Worm (Caenorhabditis elegans) whole organism, young adult: ENCODE measurements around the gene F13A2.4.
A peak's percentile ranks its signal among the peaks of the same experiment; 100 is the strongest.

ENCODE experiments used
- C06A6.2 ChIP-seq: fragments of 200-800 bp; sonication (Bioruptor generic); conservative IDR thresholded peaks from 2 replicates; pipeline ENCODE4 v1.3.6; 2022; ENCODE audit warnings: missing genetic modification characterization, missing compliant biosample characterization
- D2030.7 ChIP-seq: fragments of 200-800 bp; sonication (Bioruptor generic); IDR thresholded peaks from 2 replicates; pipeline ENCODE4 v1.3.6; 2022; ENCODE audit warnings: missing genetic modification reagents, missing genetic modification characterization, missing compliant biosample characterization
- F23B12.7 ChIP-seq: sonication (generic microtip); optimal IDR thresholded peaks from 2 replicates; lab custom pipeline; 2017; ENCODE audit warnings: missing genetic modification characterization, mild to moderate bottlenecking, missing compliant biosample characterization, antibody characterized with exemption, moderate library complexity; ENCODE audit not compliant: insufficient read depth
- F33H1.4 ChIP-seq: fragments of 200-800 bp; sonication (Bioruptor generic); IDR thresholded peaks from 2 replicates; pipeline ENCODE4 v1.3.6; 2022; ENCODE audit warnings: missing genetic modification reagents, missing genetic modification characterization, missing compliant biosample characterization
- F52B5.7 ChIP-seq: sonication (generic microtip); optimal IDR thresholded peaks from 2 replicates; lab custom pipeline; 2016; ENCODE audit warnings: mild to moderate bottlenecking, missing genetic modification characterization, missing compliant biosample characterization
- ZK185.1 ChIP-seq: sonication (generic microtip); optimal IDR thresholded peaks from 2 replicates; lab custom pipeline; 2016; ENCODE audit warnings: mild to moderate bottlenecking, missing genetic modification characterization, missing compliant biosample characterization; ENCODE audit not compliant: poor library complexity, severe bottlenecking
- akir-1 ChIP-seq: fragments of 200-800 bp; sonication (Bioruptor generic); optimal IDR thresholded peaks from 2 replicates; lab custom pipeline; 2018; ENCODE audit warnings: mild to moderate bottlenecking, missing genetic modification characterization, moderate library complexity, missing compliant biosample characterization
- athp-1 ChIP-seq: sonication (generic microtip); optimal IDR thresholded peaks from 2 replicates; lab custom pipeline; 2017; ENCODE audit warnings: mild to moderate bottlenecking, missing genetic modification characterization, missing compliant biosample characterization
- attf-3 ChIP-seq: fragments of 200-800 bp; sonication (Bioruptor generic); conservative IDR thresholded peaks from 2 replicates; pipeline ENCODE4 v1.3.6; 2022; ENCODE audit warnings: missing genetic modification reagents, missing genetic modification characterization, missing compliant biosample characterization
- cebp-1 ChIP-seq, 2 experiments: fragments of 200-800 bp in 1 of 2; sonication (Bioruptor generic) in 1 of 2; sonication (generic microtip) in 1 of 2; IDR thresholded peaks in 1 of 2; optimal IDR thresholded peaks in 1 of 2; 2 replicates each; pipeline versions ENCODE4 v1.3.6 to Lab custom; 2017 to 2022; ENCODE audit warnings: missing compliant biosample characterization in 2 of 2, missing genetic modification characterization in 2 of 2, mild to moderate bottlenecking in 1 of 2, missing genetic modification reagents in 1 of 2, moderate library complexity in 1 of 2
- ceh-40 ChIP-seq: fragments of 200-800 bp; sonication (Bioruptor generic); IDR thresholded peaks from 2 replicates; pipeline ENCODE4 v1.3.6; 2022; ENCODE audit warnings: missing genetic modification characterization, missing compliant biosample characterization
- efl-1 ChIP-seq: fragments of 150-350 bp; optimal IDR thresholded peaks from 2 replicates; lab custom pipeline; 2014; ENCODE audit warnings: missing biosample characterization, missing genetic modification reagents, missing genetic modification characterization
- ets-4 ChIP-seq: fragments of 200-800 bp; sonication (Bioruptor generic); optimal IDR thresholded peaks from 2 replicates; lab custom pipeline; 2018; ENCODE audit warnings: mild to moderate bottlenecking, missing genetic modification characterization, missing compliant biosample characterization
- fkh-3 ChIP-seq: sonication (generic microtip); optimal IDR thresholded peaks from 2 replicates; lab custom pipeline; 2016; ENCODE audit warnings: mild to moderate bottlenecking, missing genetic modification characterization, missing compliant biosample characterization
- hlh-26 ChIP-seq: fragments of 200-800 bp; sonication (Bioruptor generic); conservative IDR thresholded peaks from 2 replicates; pipeline ENCODE4 v1.3.6; 2022; ENCODE audit warnings: missing genetic modification reagents, missing genetic modification characterization, missing compliant biosample characterization
- hmg-1.2 ChIP-seq: fragments of 200-800 bp; sonication (Bioruptor generic); IDR thresholded peaks from 2 replicates; pipeline ENCODE4 v1.3.6; 2022; ENCODE audit warnings: missing genetic modification reagents, missing genetic modification characterization, missing compliant biosample characterization
- hrde-1 ChIP-seq: sonication (generic microtip); optimal IDR thresholded peaks from 2 replicates; lab custom pipeline; 2016; ENCODE audit warnings: missing genetic modification characterization, mild to moderate bottlenecking, missing compliant biosample characterization, moderate library complexity, missing genotype, missing genetic modification reagents, borderline replicate concordance
- let-607 ChIP-seq, 2 experiments: fragments of 200-800 bp in 1 of 2; sonication (Bioruptor generic) in 1 of 2; sonication (generic microtip) in 1 of 2; optimal IDR thresholded peaks; 2 replicates each; lab custom pipeline; 2016 to 2018; ENCODE audit warnings: mild to moderate bottlenecking in 2 of 2, missing compliant biosample characterization in 2 of 2, missing genetic modification characterization in 2 of 2, moderate library complexity in 2 of 2, missing genotype in 1 of 2
- lin-35 ChIP-seq, 3 experiments: fragments of 150-350 bp in 2 of 3; sonication (generic microtip) in 1 of 3; optimal IDR thresholded peaks; 2 replicates each; lab custom pipeline; 2014 to 2018; ENCODE audit warnings: missing biosample characterization in 3 of 3, missing genetic modification characterization in 3 of 3, missing genetic modification reagents in 3 of 3
- madf-3 ChIP-seq: fragments of 200-800 bp; sonication (Bioruptor generic); IDR thresholded peaks from 2 replicates; pipeline ENCODE4 v1.3.6; 2022; ENCODE audit warnings: missing genetic modification reagents, missing genetic modification characterization, missing compliant biosample characterization
- madf-8 ChIP-seq: fragments of 200-800 bp; sonication (Bioruptor generic); conservative IDR thresholded peaks from 2 replicates; pipeline ENCODE4 v1.3.6; 2022; ENCODE audit warnings: missing genetic modification reagents, missing genetic modification characterization, missing compliant biosample characterization
- nfya-1 ChIP-seq: sonication (generic microtip); optimal IDR thresholded peaks from 2 replicates; lab custom pipeline; 2017; ENCODE audit warnings: antibody characterized with exemption, missing compliant biosample characterization, missing genetic modification characterization, borderline replicate concordance; ENCODE audit not compliant: insufficient read depth
- nhr-80 ChIP-seq: sonication (generic microtip); optimal IDR thresholded peaks from 2 replicates; lab custom pipeline; 2016; ENCODE audit warnings: missing genetic modification characterization, missing compliant biosample characterization
- nhr-90 ChIP-seq: sonication (generic microtip); optimal IDR thresholded peaks from 2 replicates; lab custom pipeline; 2016; ENCODE audit warnings: missing genotype, mild to moderate bottlenecking, missing genetic modification characterization, missing compliant biosample characterization
- rec-8 ChIP-seq, 2 experiments: sonication (generic microtip); optimal IDR thresholded peaks; 2 replicates each; lab custom pipeline; 2016; ENCODE audit warnings: mild to moderate bottlenecking in 2 of 2, missing genetic modification characterization in 2 of 2, missing genetic modification reagents in 2 of 2, missing genotype in 2 of 2, missing biosample characterization in 1 of 2, missing compliant biosample characterization in 1 of 2, moderate library complexity in 1 of 2
- repo-1 ChIP-seq: sonication (generic microtip); optimal IDR thresholded peaks from 2 replicates; lab custom pipeline; 2017; ENCODE audit warnings: mild to moderate bottlenecking, missing genetic modification characterization, missing compliant biosample characterization
- somi-1 ChIP-seq: fragments of 200-800 bp; sonication (Bioruptor generic); optimal IDR thresholded peaks from 2 replicates; lab custom pipeline; 2018; ENCODE audit warnings: mild to moderate bottlenecking, missing genetic modification characterization, missing compliant biosample characterization
- sptf-2 ChIP-seq: fragments of 200-800 bp; sonication (Bioruptor generic); optimal IDR thresholded peaks from 2 replicates; lab custom pipeline; 2018; ENCODE audit warnings: mild to moderate bottlenecking, missing genetic modification characterization, missing compliant biosample characterization
- tbp1 ChIP-seq: fragments of 200-800 bp; sonication (Bioruptor generic); optimal IDR thresholded peaks from 2 replicates; lab custom pipeline; 2018; ENCODE audit warnings: mild to moderate bottlenecking, missing genetic modification characterization, missing compliant biosample characterization
- xnd-1 ChIP-seq: sonication (generic microtip); optimal IDR thresholded peaks from 2 replicates; lab custom pipeline; 2016; ENCODE audit warnings: missing genotype, missing genetic modification reagents, missing genetic modification characterization, missing compliant biosample characterization
- ztf-18 ChIP-seq: sonication (generic microtip); optimal IDR thresholded peaks from 2 replicates; lab custom pipeline; 2016; ENCODE audit warnings: missing genotype, mild to moderate bottlenecking, missing genetic modification characterization, missing compliant biosample characterization
- ztf-25 ChIP-seq: fragments of 200-800 bp; sonication (Bioruptor generic); IDR thresholded peaks from 2 replicates; pipeline ENCODE4 v1.3.6; 2022; ENCODE audit warnings: missing genetic modification reagents, missing genetic modification characterization, missing compliant biosample characterization
- ztf-28 ChIP-seq: fragments of 200-800 bp; sonication (Bioruptor generic); IDR thresholded peaks from 2 replicates; pipeline ENCODE4 v1.3.6; 2022; ENCODE audit warnings: missing genetic modification reagents, missing genetic modification characterization, missing compliant biosample characterization
- ztf-3 ChIP-seq: fragments of 200-800 bp; sonication (Bioruptor generic); optimal IDR thresholded peaks from 2 replicates; lab custom pipeline; 2018; ENCODE audit warnings: mild to moderate bottlenecking, missing genetic modification characterization, missing compliant biosample characterization

Gene F13A2.4

DNA sequence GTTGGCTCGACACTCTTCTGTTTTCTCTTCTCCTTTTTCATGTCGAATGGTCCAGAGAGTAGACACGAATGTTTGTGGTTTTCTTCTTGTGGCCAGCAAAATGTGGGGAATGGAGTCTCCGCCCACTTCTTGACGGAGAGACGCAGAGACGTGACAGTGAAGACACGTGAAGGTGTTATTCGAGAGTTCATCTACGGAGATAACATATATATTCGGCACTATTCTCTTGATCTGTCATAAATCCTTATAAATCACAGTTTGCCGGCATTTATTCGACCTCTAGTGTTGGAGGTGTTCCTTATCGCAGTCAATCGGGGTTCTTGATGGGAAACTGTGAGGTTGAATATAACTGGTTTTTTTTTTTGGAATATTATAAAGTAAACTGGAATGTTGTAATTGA is 38.5 kb downstream of the F13A2.4 start, which contains the start of gene F32D1.3:
Gene F32D1.3, minus strand, starts transcription at position 65 of the 400 bp plus-strand sequence.
- TF ChIP-seq repo-1 (tag; lab: Kevin White, UChicago) (no peak), ztf-18 (tag; lab: Kevin White, UChicago) (no peak), ztf-28 (GFP tag; lab: Robert Waterston, UW) (no peak), lin-35 (GFP tag; optimal IDR thresholded peaks at IDR 0.05; lab: Kevin White, UChicago) (no peak)

- peak; percentile 24 for TF ChIP-seq nhr-80
- TF ChIP-seq rec-8 (tag; optimal IDR thresholded peaks at IDR 0.05; lab: Kevin White, UChicago), result no peak
- no peak for TF ChIP-seq F23B12.7 (tag; lab: Kevin White, UChicago)
- TF ChIP-seq ceh-40 (GFP tag; lab: Robert Waterston, UW), result no peak
- TF ChIP-seq let-607 (tag; optimal IDR thresholded peaks at IDR 0.05; lab: Kevin White, UChicago), result peak in 1 of 2 experiments; percentile 62
- no peak for TF ChIP-seq xnd-1
- no peak for TF ChIP-seq tbp1
- no peak for TF ChIP-seq efl-1 (GFP tag; lab: Kevin White, UChicago)
- no peak for TF ChIP-seq ZK185.1 (tag; lab: Kevin White, UChicago)
- no peak for TF ChIP-seq somi-1 (GFP tag; lab: Kevin White, UChicago)
- TF ChIP-seq madf-3, result no peak
- no peak for TF ChIP-seq athp-1 (tag; lab: Kevin White, UChicago)
- no peak for TF ChIP-seq F33H1.4 (GFP tag; lab: Robert Waterston, UW)
- TF ChIP-seq attf-3 (GFP tag; lab: Robert Waterston, UW), result no peak
- no peak for TF ChIP-seq madf-8 (GFP tag; lab: Robert Waterston, UW)
Measured at ce11 chrV:4360018-4360417, 40.0 kb downstream of the F13A2.4 start.

- no peak for TF ChIP-seq C06A6.2 (GFP tag; lab: Robert Waterston, UW)
- no peak for TF ChIP-seq hrde-1 (tag; lab: Kevin White, UChicago)
- TF ChIP-seq hlh-26 (GFP tag; lab: Robert Waterston, UW), result no peak
- no peak for TF ChIP-seq hmg-1.2 (GFP tag; lab: Robert Waterston, UW)
- TF ChIP-seq nfya-1 (tag; lab: Kevin White, UChicago), result no peak
- TF ChIP-seq D2030.7, result no peak
- TF ChIP-seq ets-4 (GFP tag; lab: Kevin White, UChicago), result no peak
- no peak for TF ChIP-seq fkh-3 (tag; lab: Kevin White, UChicago)
- TF ChIP-seq nhr-90 (tag; lab: Kevin White, UChicago), result no peak
- TF ChIP-seq F52B5.7, result no peak
- TF ChIP-seq akir-1, result no peak
- TF ChIP-seq ztf-3 (GFP tag; lab: Kevin White, UChicago), result no peak
- TF ChIP-seq ztf-25 (GFP tag; lab: Robert Waterston, UW), result no peak
- TF ChIP-seq sptf-2 (GFP tag; lab: Kevin White, UChicago), result no peak
Measured at ce11 chrV:4359127-4359526, 40.9 kb downstream of the F13A2.4 start.

DNA sequence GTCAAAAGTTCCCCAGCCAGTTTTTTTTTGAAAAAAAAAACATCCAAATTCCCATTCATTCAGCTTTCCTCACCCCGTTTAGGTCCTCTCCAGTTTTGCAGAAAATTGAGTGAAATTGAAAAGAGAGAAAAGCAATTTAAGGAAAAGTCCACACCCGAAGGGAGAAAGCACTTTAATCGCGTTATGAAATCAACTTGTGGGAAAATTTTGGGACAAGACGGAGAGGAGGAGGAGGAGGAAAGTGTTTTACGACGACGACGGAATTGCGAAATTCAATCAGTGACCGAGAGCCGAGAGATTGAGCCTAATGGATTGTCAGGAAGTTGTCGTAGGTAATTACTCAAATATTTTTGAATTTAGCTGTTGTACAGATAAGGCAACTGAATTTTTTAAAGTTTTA is 42.6 kb downstream of the F13A2.4 start:
- TF ChIP-seq nhr-90 (tag; lab: Kevin White, UChicago) (no peak), cebp-1 (GFP tag; IDR thresholded peaks at IDR 0.05; lab: Robert Waterston, UW) (peak; percentile 65; the same call in 1 of the 2 replicates), cebp-1 (tag; optimal IDR thresholded peaks at IDR 0.05; lab: Kevin White, UChicago) (peak; percentile 94)
